Worm (Caenorhabditis elegans) whole organism, late embryonic: ENCODE results near the gene srd-44.

Experiments used
- F13H6.1 ChIP-seq: sonication (generic microtip); optimal IDR thresholded peaks from 2 replicates; lab custom pipeline; 2016; ENCODE audit warnings: missing genetic modification characterization, missing compliant biosample characterization
- ceh-19 ChIP-seq: fragments of 200-800 bp; sonication (Bioruptor generic); optimal IDR thresholded peaks from 2 replicates; lab custom pipeline; 2018; ENCODE audit warnings: mild to moderate bottlenecking, missing genetic modification characterization, missing compliant biosample characterization
- nfya-1 ChIP-seq: sonication (generic microtip); optimal IDR thresholded peaks from 2 replicates; lab custom pipeline; 2017; ENCODE audit warnings: missing genetic modification characterization, mild to moderate bottlenecking, missing compliant biosample characterization, antibody characterized with exemption, moderate library complexity
- nhr-11 ChIP-seq: fragments of 150-350 bp; optimal IDR thresholded peaks from 2 replicates; lab custom pipeline; 2014; ENCODE audit warnings: missing biosample characterization, missing genetic modification characterization
- pqm-1 ChIP-seq: sonication (generic microtip); optimal IDR thresholded peaks from 2 replicates; lab custom pipeline; 2016; ENCODE audit warnings: missing genetic modification characterization, missing compliant biosample characterization
- rnt-1 ChIP-seq: sonication (generic microtip); optimal IDR thresholded peaks from 2 replicates; lab custom pipeline; 2016; ENCODE audit warnings: missing genetic modification characterization, missing compliant biosample characterization
- tbx-2 ChIP-seq: sonication (generic microtip); optimal IDR thresholded peaks from 2 replicates; lab custom pipeline; 2016; ENCODE audit warnings: missing genetic modification characterization, missing compliant biosample characterization

DNA sequence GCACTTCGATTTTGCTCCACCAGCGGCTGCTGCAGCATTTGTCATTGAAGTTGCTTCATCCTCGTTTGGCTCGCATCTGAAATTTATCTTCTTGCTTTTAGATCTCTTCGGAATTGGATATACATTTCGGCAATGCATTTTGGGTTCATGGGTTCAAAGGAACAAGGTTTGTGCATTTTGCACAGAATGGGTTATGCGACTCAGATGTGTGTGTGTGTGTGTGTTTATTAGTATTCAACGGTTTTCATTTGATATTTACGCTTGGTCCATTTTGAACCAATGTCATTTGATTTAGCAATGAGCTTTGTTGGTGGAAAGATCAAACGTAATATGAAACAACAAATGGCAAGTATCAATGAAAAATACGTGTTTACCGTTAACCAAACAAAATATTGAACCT is 37.5 kb downstream of the srd-44 start:
- no peak for TF ChIP-seq ceh-19 (GFP tag; lab: Kevin White, UChicago)
- no peak for TF ChIP-seq tbx-2 (tag; lab: Kevin White, UChicago)
- TF ChIP-seq pqm-1: no peak
- TF ChIP-seq nhr-11 (tag; lab: Kevin White, UChicago): no peak
- no peak for TF ChIP-seq F13H6.1 (tag; lab: Kevin White, UChicago)
- TF ChIP-seq rnt-1: no peak
- no peak for TF ChIP-seq nfya-1 (tag; lab: Kevin White, UChicago)
